Fruit fly (Drosophila melanogaster) whole organism, embryonic: ENCODE measurements around the gene Mocs2B.

Experiments used
- Bdp1 ChIP-seq: fragments of 200-800 bp; sonication (Bioruptor generic); optimal IDR thresholded peaks from 3 replicates; lab custom pipeline; 2016; ENCODE audit warnings: missing biosample characterization, missing genetic modification characterization
- BtbVII ChIP-seq: fragments of 200-800 bp; sonication (Bioruptor generic); optimal IDR thresholded peaks from 3 replicates; lab custom pipeline; 2017; ENCODE audit warnings: missing biosample characterization, mild to moderate bottlenecking, missing genetic modification characterization
- CG10979 ChIP-seq: fragments of 200-800 bp; sonication (Bioruptor generic); optimal IDR thresholded peaks from 2 replicates; lab custom pipeline; 2018; ENCODE audit warnings: missing biosample characterization, mild to moderate bottlenecking, missing genetic modification characterization, moderate library complexity
- CG11695 ChIP-seq: fragments of 200-800 bp; sonication (Bioruptor generic); IDR thresholded peaks from 3 replicates; pipeline ENCODE4 v1.3.6; 2022; ENCODE audit warnings: missing biosample characterization, missing genetic modification characterization
- CG12942 ChIP-seq: fragments of 200-800 bp; sonication (Bioruptor generic); optimal IDR thresholded peaks from 3 replicates; lab custom pipeline; 2016; ENCODE audit warnings: missing biosample characterization, missing genetic modification characterization
- CG13775 ChIP-seq: fragments of 200-800 bp; sonication (Bioruptor generic); optimal IDR thresholded peaks from 3 replicates; lab custom pipeline; 2017; ENCODE audit warnings: missing biosample characterization, mild to moderate bottlenecking, missing genetic modification characterization
- CG17361 ChIP-seq: fragments of 200-800 bp; sonication (Bioruptor generic); IDR thresholded peaks from 3 replicates; pipeline ENCODE4 v1.3.6; 2022; ENCODE audit warnings: missing biosample characterization, missing genetic modification characterization
- CG17912 ChIP-seq: fragments of 200-800 bp; sonication (Bioruptor generic); optimal IDR thresholded peaks from 2 replicates; lab custom pipeline; 2018; ENCODE audit warnings: missing biosample characterization, mild to moderate bottlenecking, missing genetic modification characterization
- CG18011 ChIP-seq: fragments of 200-800 bp; sonication (Bioruptor generic); optimal IDR thresholded peaks from 2 replicates; lab custom pipeline; 2017; ENCODE audit warnings: missing biosample characterization, missing genetic modification characterization, mild to moderate bottlenecking, moderate library complexity, missing genotype
- CG2678 ChIP-seq: fragments of 200-800 bp; sonication (Bioruptor generic); optimal IDR thresholded peaks from 3 replicates; lab custom pipeline; 2019; ENCODE audit warnings: missing biosample characterization, mild to moderate bottlenecking, missing genetic modification characterization, moderate library complexity
- CG2712 ChIP-seq: fragments of 200-800 bp; optimal IDR thresholded peaks from 3 replicates; lab custom pipeline; 2019; ENCODE audit warnings: missing biosample characterization, mild to moderate bottlenecking, missing genetic modification characterization, moderate library complexity
- CG30020 ChIP-seq: fragments of 200-800 bp; optimal IDR thresholded peaks from 2 replicates; lab custom pipeline; 2019; ENCODE audit warnings: missing biosample characterization, mild to moderate bottlenecking, missing genetic modification characterization, moderate library complexity
- CG32767 ChIP-seq: fragments of 200-800 bp; sonication (Bioruptor generic); IDR thresholded peaks from 2 replicates; pipeline ENCODE4 v1.3.6; 2022; ENCODE audit warnings: missing biosample characterization, missing genetic modification characterization
- CG32772 ChIP-seq: fragments of 200-800 bp; sonication (Bioruptor generic); IDR thresholded peaks from 2 replicates; pipeline ENCODE4 v1.3.6; 2022; ENCODE audit warnings: missing biosample characterization, missing genetic modification characterization
- CG42726 ChIP-seq: fragments of 200-800 bp; sonication (Bioruptor generic); IDR thresholded peaks from 2 replicates; pipeline ENCODE4 v1.3.6; 2022; ENCODE audit warnings: missing biosample characterization, missing genetic modification characterization; ENCODE audit not compliant: partially characterized antibody
- CG4617 ChIP-seq: fragments of 200-800 bp; sonication (Bioruptor generic); optimal IDR thresholded peaks from 3 replicates; lab custom pipeline; 2016; ENCODE audit warnings: missing biosample characterization, missing genetic modification characterization, borderline replicate concordance
- CG6683 ChIP-seq: fragments of 200-800 bp; sonication (Bioruptor generic); optimal IDR thresholded peaks from 2 replicates; lab custom pipeline; 2017; ENCODE audit warnings: missing biosample characterization, mild to moderate bottlenecking, missing genetic modification characterization, missing genetic modification reagents
- CG6813 ChIP-seq: fragments of 200-800 bp; sonication (Bioruptor generic); optimal IDR thresholded peaks from 2 replicates; lab custom pipeline; 2017; ENCODE audit warnings: missing biosample characterization, missing genetic modification characterization, mild to moderate bottlenecking, moderate library complexity, missing genetic modification reagents
- CG8089 ChIP-seq: fragments of 200-800 bp; sonication (Bioruptor generic); optimal IDR thresholded peaks from 3 replicates; lab custom pipeline; 2016; ENCODE audit warnings: missing biosample characterization, missing genetic modification characterization
- CG9609 ChIP-seq: fragments of 200-800 bp; sonication (Bioruptor generic); optimal IDR thresholded peaks from 3 replicates; lab custom pipeline; 2016; ENCODE audit warnings: missing biosample characterization, missing genetic modification characterization
- Dp ChIP-seq: fragments of 200-800 bp; sonication (Bioruptor generic); optimal IDR thresholded peaks from 2 replicates; lab custom pipeline; 2018; ENCODE audit warnings: missing biosample characterization, mild to moderate bottlenecking, missing genetic modification characterization, moderate library complexity
- Drgx ChIP-seq: fragments of 200-800 bp; sonication (Bioruptor generic); IDR thresholded peaks from 2 replicates; pipeline ENCODE4 v1.3.6; 2022; ENCODE audit warnings: missing biosample characterization, missing genetic modification characterization
- E2f2 ChIP-seq: fragments of 200-800 bp; sonication (Bioruptor generic); IDR thresholded peaks from 2 replicates; pipeline ENCODE4 v1.3.6; 2022; ENCODE audit warnings: missing biosample characterization, missing genetic modification characterization
- Hr39 ChIP-seq: fragments of >200 bp; optimal IDR thresholded peaks from 2 replicates; lab custom pipeline; 2017
- MESR4 ChIP-seq: fragments of 200-800 bp; sonication (Bioruptor generic); optimal IDR thresholded peaks from 2 replicates; lab custom pipeline; 2018; ENCODE audit warnings: missing biosample characterization, mild to moderate bottlenecking, missing genetic modification characterization, moderate library complexity
- Max ChIP-seq: fragments of 200-800 bp; sonication (Bioruptor generic); optimal IDR thresholded peaks from 2 replicates; lab custom pipeline; 2016; ENCODE audit warnings: missing biosample characterization, mild to moderate bottlenecking, missing genetic modification characterization
- NFAT ChIP-seq: fragments of 200-800 bp; sonication (Bioruptor generic); IDR thresholded peaks from 2 replicates; pipeline ENCODE4 v1.3.6; 2022; ENCODE audit warnings: missing biosample characterization, missing genetic modification characterization
- Nf-YA ChIP-seq: fragments of 200-800 bp; sonication (Bioruptor generic); IDR thresholded peaks from 2 replicates; pipeline ENCODE4 v1.3.6; 2022; ENCODE audit warnings: missing biosample characterization, missing genetic modification characterization
- Optix ChIP-seq: fragments of 200-800 bp; sonication (Bioruptor generic); IDR thresholded peaks from 3 replicates; pipeline ENCODE4 v1.3.6; 2022; ENCODE audit warnings: missing biosample characterization, missing genetic modification characterization
- Sox100B ChIP-seq: fragments of 200-800 bp; sonication (Bioruptor generic); optimal IDR thresholded peaks from 3 replicates; lab custom pipeline; 2018; ENCODE audit warnings: missing biosample characterization, mild to moderate bottlenecking, missing genetic modification characterization
- Spps ChIP-seq: fragments of 200-800 bp; sonication (Bioruptor generic); optimal IDR thresholded peaks from 2 replicates; lab custom pipeline; 2018; ENCODE audit warnings: missing biosample characterization, mild to moderate bottlenecking, missing genetic modification characterization
- Xbp1 ChIP-seq: fragments of 200-800 bp; sonication (Bioruptor generic); optimal IDR thresholded peaks from 3 replicates; lab custom pipeline; 2016; ENCODE audit warnings: missing biosample characterization, mild to moderate bottlenecking, missing genetic modification characterization
- al ChIP-seq: fragments of 200-800 bp; sonication (Bioruptor generic); IDR thresholded peaks from 2 replicates; pipeline ENCODE4 v1.3.6; 2022; ENCODE audit warnings: missing biosample characterization, missing genetic modification characterization
- aop ChIP-seq: fragments of 200-800 bp; sonication (Bioruptor generic); IDR thresholded peaks from 2 replicates; pipeline ENCODE4 v1.3.6; 2022; ENCODE audit warnings: missing biosample characterization, missing genetic modification characterization
- bcd ChIP-seq: fragments of 200-800 bp; sonication (Bioruptor generic); optimal IDR thresholded peaks from 2 replicates; lab custom pipeline; 2017; ENCODE audit warnings: missing biosample characterization, mild to moderate bottlenecking, missing genetic modification characterization
- br ChIP-seq: fragments of >200 bp; optimal IDR thresholded peaks from 2 replicates; lab custom pipeline; 2017
- cg ChIP-seq: fragments of 200-800 bp; sonication (Bioruptor generic); optimal IDR thresholded peaks from 3 replicates; lab custom pipeline; 2019; ENCODE audit warnings: missing biosample characterization, mild to moderate bottlenecking, missing genetic modification characterization, moderate library complexity
- chinmo ChIP-seq: fragments of 200-800 bp; sonication (Bioruptor generic); IDR thresholded peaks from 4 replicates; pipeline ENCODE4 v1.3.6; 2022; ENCODE audit warnings: missing biosample characterization, missing genetic modification characterization; ENCODE audit not compliant: partially characterized antibody
- chn ChIP-seq: fragments of 200-800 bp; sonication (Bioruptor generic); optimal IDR thresholded peaks from 2 replicates; lab custom pipeline; 2016; ENCODE audit warnings: missing biosample characterization, missing genetic modification characterization
- da ChIP-seq: fragments of 200-800 bp; sonication (Bioruptor generic); optimal IDR thresholded peaks from 2 replicates; lab custom pipeline; 2016; ENCODE audit warnings: missing biosample characterization, missing genetic modification characterization
- fd96Cb ChIP-seq: fragments of 200-800 bp; sonication (Bioruptor generic); optimal IDR thresholded peaks from 2 replicates; lab custom pipeline; 2018; ENCODE audit warnings: missing biosample characterization, mild to moderate bottlenecking, missing genetic modification characterization, moderate library complexity
- fu2 ChIP-seq: fragments of 200-800 bp; sonication (Bioruptor generic); optimal IDR thresholded peaks from 2 replicates; lab custom pipeline; 2016; ENCODE audit warnings: missing biosample characterization, missing genetic modification characterization
- grau ChIP-seq: fragments of 200-800 bp; optimal IDR thresholded peaks from 3 replicates; lab custom pipeline; 2019; ENCODE audit warnings: missing biosample characterization, mild to moderate bottlenecking, missing genetic modification characterization, moderate library complexity
- gt ChIP-seq: fragments of 200-800 bp; sonication (Bioruptor generic); IDR thresholded peaks from 2 replicates; pipeline ENCODE4 v1.3.6; 2022; ENCODE audit warnings: missing biosample characterization, missing genetic modification characterization
- h ChIP-seq: fragments of >200 bp; optimal IDR thresholded peaks from 2 replicates; lab custom pipeline; 2017
- hth ChIP-seq: fragments of >200 bp; optimal IDR thresholded peaks from 2 replicates; lab custom pipeline; 2017; ENCODE audit warnings: inconsistent platforms
- p53 ChIP-seq: fragments of 200-800 bp; sonication (Bioruptor generic); optimal IDR thresholded peaks from 2 replicates; lab custom pipeline; 2016; ENCODE audit warnings: missing biosample characterization, missing genetic modification characterization
- pan ChIP-seq, 4 experiments: fragments of >200 bp in 3 of 4; fragments of 200-800 bp in 1 of 4; sonication (Bioruptor generic) in 1 of 4; optimal IDR thresholded peaks in 3 of 4; IDR thresholded peaks in 1 of 4; 2 replicates each; pipeline versions ENCODE4 v1.3.6 to Lab custom; 2017 to 2022; ENCODE audit warnings: missing biosample characterization in 2 of 4, missing genetic modification characterization in 2 of 4, mixed read lengths in 1 of 4
- schlank ChIP-seq: fragments of 200-800 bp; sonication (Bioruptor generic); optimal IDR thresholded peaks from 2 replicates; lab custom pipeline; 2018; ENCODE audit warnings: missing biosample characterization, mild to moderate bottlenecking, missing genetic modification characterization
- slbo ChIP-seq: fragments of 200-800 bp; sonication (Bioruptor generic); IDR thresholded peaks from 2 replicates; pipeline ENCODE4 v1.3.6; 2022; ENCODE audit warnings: missing biosample characterization, missing genetic modification characterization
- tap ChIP-seq: fragments of 200-800 bp; optimal IDR thresholded peaks from 3 replicates; lab custom pipeline; 2019; ENCODE audit warnings: missing biosample characterization, mild to moderate bottlenecking, missing genetic modification characterization, moderate library complexity
- vfl ChIP-seq: fragments of 200-800 bp; sonication (Bioruptor generic); optimal IDR thresholded peaks from 2 replicates; lab custom pipeline; 2016; ENCODE audit warnings: missing biosample characterization, missing genetic modification characterization
- wek ChIP-seq: fragments of 200-800 bp; sonication (Bioruptor generic); optimal IDR thresholded peaks from 3 replicates; lab custom pipeline; 2018; ENCODE audit warnings: missing biosample characterization, mild to moderate bottlenecking, missing genetic modification characterization, moderate library complexity

The Mocs2B gene

DNA sequence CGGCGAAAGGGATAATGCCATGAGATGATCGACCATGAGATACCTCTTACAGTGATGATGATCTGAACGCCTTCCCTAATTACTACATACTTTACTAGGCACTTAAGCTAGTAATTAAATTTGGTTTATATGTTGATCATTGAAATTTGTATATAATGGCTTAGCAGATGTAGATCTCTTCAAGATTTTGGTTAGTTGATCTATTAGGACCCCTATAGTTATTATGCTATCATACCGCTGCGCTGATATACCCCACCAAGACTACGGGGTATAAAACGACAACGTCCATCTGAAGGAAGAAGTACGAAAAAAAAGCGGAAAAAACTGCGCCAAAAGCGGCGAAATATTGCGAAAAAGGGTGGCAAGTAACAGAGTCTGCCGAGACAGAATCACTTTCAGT is 47.1 kb upstream of the Mocs2B start (continued):
- peak; percentile 61 for TF ChIP-seq CG17361 (GFP tag; lab: Robert Waterston, UW)
- TF ChIP-seq CG6813 (GFP tag; lab: Kevin White, UChicago): no peak
- peak; percentile 36 for TF ChIP-seq grau (tag; lab: Kevin White, UChicago)
- TF ChIP-seq aop (GFP tag; lab: Robert Waterston, UW): no peak
- no peak for TF ChIP-seq CG18011 (GFP tag; lab: Kevin White, UChicago)
- no peak for TF ChIP-seq vfl
- no peak for TF ChIP-seq fu2
- no peak for TF ChIP-seq al (GFP tag; lab: Robert Waterston, UW)
- no peak for TF ChIP-seq chn
- no peak for TF ChIP-seq CG30020 (tag; lab: Kevin White, UChicago)
- no peak for TF ChIP-seq CG32772 (GFP tag; lab: Robert Waterston, UW)
- TF ChIP-seq Nf-YA (GFP tag; lab: Robert Waterston, UW): no peak
- no peak for TF ChIP-seq E2f2 (GFP tag; lab: Robert Waterston, UW)
- no peak for TF ChIP-seq wek (GFP tag; lab: Kevin White, UChicago)
- no peak for TF ChIP-seq hth (lab: Kevin White, UChicago)
- TF ChIP-seq Optix (GFP tag; lab: Robert Waterston, UW): no peak
- TF ChIP-seq tap (tag; lab: Kevin White, UChicago): no peak
- TF ChIP-seq Bdp1 (GFP tag; lab: Kevin White, UChicago): no peak
- TF ChIP-seq slbo (GFP tag; lab: Robert Waterston, UW): no peak
- no peak for TF ChIP-seq CG42726 (GFP tag; lab: Robert Waterston, UW)
- peak; percentile 5 for TF ChIP-seq CG13775 (GFP tag; lab: Kevin White, UChicago)
- TF ChIP-seq chinmo (GFP tag; lab: Robert Waterston, UW): no peak
- peak in 1 of 2 experiments; percentile 77 for TF ChIP-seq pan (optimal IDR thresholded peaks at IDR 0.05; lab: Kevin White, UChicago)
- peak in 1 of 2 experiments; percentile 66 for TF ChIP-seq pan (GFP tag; optimal IDR thresholded peaks at IDR 0.05 in 1 of 2, IDR thresholded peaks at IDR 0.05 in 1 of 2)
- TF ChIP-seq BtbVII (GFP tag; lab: Kevin White, UChicago): no peak
- TF ChIP-seq Drgx (GFP tag; lab: Robert Waterston, UW): no peak
- TF ChIP-seq CG17912 (GFP tag; lab: Kevin White, UChicago): no peak
- TF ChIP-seq Sox100B: peak; percentile 12
- TF ChIP-seq Xbp1 (GFP tag; lab: Kevin White, UChicago): peak; percentile 8
- no peak for TF ChIP-seq Dp (GFP tag; lab: Kevin White, UChicago)
- TF ChIP-seq Hr39 (lab: Kevin White, UChicago): no peak
- TF ChIP-seq CG2712: peak; percentile 58
- no peak for TF ChIP-seq CG9609 (GFP tag; lab: Kevin White, UChicago)
- no peak for TF ChIP-seq br (lab: Kevin White, UChicago)
- no peak for TF ChIP-seq p53
- TF ChIP-seq MESR4 (GFP tag; lab: Kevin White, UChicago): no peak
- TF ChIP-seq CG12942 (GFP tag; lab: Kevin White, UChicago): no peak
- TF ChIP-seq cg (GFP tag; lab: Kevin White, UChicago): no peak
- TF ChIP-seq CG2678 (tag; lab: Kevin White, UChicago): peak; percentile 46
- peak; percentile 20 for TF ChIP-seq bcd (GFP tag; lab: Kevin White, UChicago)
- TF ChIP-seq CG10979 (tag; lab: Kevin White, UChicago): peak; percentile 71
- peak; percentile 59 for TF ChIP-seq fd96Cb (tag; lab: Kevin White, UChicago)
- no peak for TF ChIP-seq CG11695 (GFP tag; lab: Robert Waterston, UW)
- no peak for TF ChIP-seq gt
- no peak for TF ChIP-seq CG32767 (GFP tag; lab: Robert Waterston, UW)
- no peak for TF ChIP-seq CG4617 (GFP tag; lab: Kevin White, UChicago)
- no peak for TF ChIP-seq da
- no peak for TF ChIP-seq schlank (tag; lab: Kevin White, UChicago)
- no peak for TF ChIP-seq Max (GFP tag; lab: Kevin White, UChicago)
- no peak for TF ChIP-seq NFAT (GFP tag; lab: Robert Waterston, UW)
- TF ChIP-seq h (lab: Kevin White, UChicago): no peak
- TF ChIP-seq CG6683 (GFP tag; lab: Kevin White, UChicago): no peak
- TF ChIP-seq CG8089 (GFP tag; lab: Kevin White, UChicago): no peak
- TF ChIP-seq Spps (tag; lab: Kevin White, UChicago): no peak
